Fruit fly (Drosophila melanogaster) whole organism, embryonic: ENCODE measurements around the gene Sec15.
A peak's percentile ranks its signal among the peaks of the same experiment; 100 is the strongest.

Source experiments
- Bteb2 ChIP-seq: fragments of 200-800 bp; sonication (Bioruptor generic); optimal IDR thresholded peaks from 2 replicates; lab custom pipeline; 2016; ENCODE audit warnings: missing biosample characterization, missing genetic modification characterization
- CG10654 ChIP-seq: fragments of 200-800 bp; sonication (Bioruptor generic); optimal IDR thresholded peaks from 2 replicates; lab custom pipeline; 2016; ENCODE audit warnings: missing biosample characterization, missing genetic modification characterization
- CG11695 ChIP-seq: fragments of 200-800 bp; sonication (Bioruptor generic); IDR thresholded peaks from 3 replicates; pipeline ENCODE4 v1.3.6; 2022; ENCODE audit warnings: missing biosample characterization, missing genetic modification characterization
- CG11723 ChIP-seq: fragments of 200-800 bp; sonication (Bioruptor generic); optimal IDR thresholded peaks from 2 replicates; lab custom pipeline; 2017; ENCODE audit warnings: missing biosample characterization, mild to moderate bottlenecking, missing genetic modification characterization
- CG12769 ChIP-seq: fragments of 200-800 bp; sonication (Bioruptor generic); optimal IDR thresholded peaks from 2 replicates; lab custom pipeline; 2019; ENCODE audit warnings: missing biosample characterization, mild to moderate bottlenecking, missing genetic modification characterization, moderate library complexity
- CG14667 ChIP-seq: fragments of 200-800 bp; sonication (Bioruptor generic); IDR thresholded peaks from 2 replicates; pipeline ENCODE4 v1.3.6; 2022; ENCODE audit warnings: missing biosample characterization, missing genetic modification characterization
- CG15073 ChIP-seq: fragments of 200-800 bp; sonication (Bioruptor generic); optimal IDR thresholded peaks from 2 replicates; lab custom pipeline; 2016; ENCODE audit warnings: missing biosample characterization, missing genetic modification characterization
- CG16815 ChIP-seq: fragments of 200-800 bp; sonication (Bioruptor generic); optimal IDR thresholded peaks from 3 replicates; lab custom pipeline; 2017; ENCODE audit warnings: missing biosample characterization, mild to moderate bottlenecking, missing genetic modification characterization
- CG17186 ChIP-seq: fragments of 200-800 bp; sonication (Bioruptor generic); optimal IDR thresholded peaks from 3 replicates; lab custom pipeline; 2017; ENCODE audit warnings: missing biosample characterization, missing genetic modification reagents, missing genetic modification characterization
- CG17328 ChIP-seq: fragments of 200-800 bp; sonication (Bioruptor generic); IDR thresholded peaks from 2 replicates; pipeline ENCODE4 v1.3.6; 2022; ENCODE audit warnings: missing biosample characterization, missing genetic modification characterization
- CG2712 ChIP-seq: fragments of 200-800 bp; optimal IDR thresholded peaks from 3 replicates; lab custom pipeline; 2019; ENCODE audit warnings: missing biosample characterization, mild to moderate bottlenecking, missing genetic modification characterization, moderate library complexity
- CG3995 ChIP-seq: fragments of 200-800 bp; sonication (Bioruptor generic); optimal IDR thresholded peaks from 3 replicates; lab custom pipeline; 2016; ENCODE audit warnings: missing biosample characterization, missing genetic modification characterization
- CG4404 ChIP-seq: fragments of 200-800 bp; sonication (Bioruptor generic); IDR thresholded peaks from 2 replicates; pipeline ENCODE4 v1.3.6; 2022; ENCODE audit warnings: missing biosample characterization, missing genetic modification characterization
- CG6272 ChIP-seq: fragments of 200-800 bp; sonication (Bioruptor generic); IDR thresholded peaks from 2 replicates; pipeline ENCODE4 v1.3.6; 2022; ENCODE audit warnings: missing biosample characterization, missing genetic modification characterization
- CG6689 ChIP-seq: fragments of 200-800 bp; sonication (Bioruptor generic); IDR thresholded peaks from 2 replicates; pipeline ENCODE4 v1.3.6; 2022; ENCODE audit warnings: missing biosample characterization, missing genetic modification characterization
- CG7556 ChIP-seq: fragments of 200-800 bp; sonication (Bioruptor generic); optimal IDR thresholded peaks from 2 replicates; lab custom pipeline; 2017; ENCODE audit warnings: missing biosample characterization, mild to moderate bottlenecking, missing genetic modification characterization
- CG8359 ChIP-seq: fragments of 200-800 bp; sonication (Bioruptor generic); optimal IDR thresholded peaks from 2 replicates; lab custom pipeline; 2017; ENCODE audit warnings: missing biosample characterization, mild to moderate bottlenecking, missing genetic modification characterization, borderline replicate concordance
- CG9727 ChIP-seq: fragments of 200-800 bp; sonication (Bioruptor generic); optimal IDR thresholded peaks from 3 replicates; lab custom pipeline; 2017; ENCODE audit warnings: missing biosample characterization, mild to moderate bottlenecking, missing genetic modification characterization
- Dip2 ChIP-seq: fragments of 200-800 bp; sonication (Bioruptor generic); IDR thresholded peaks from 2 replicates; pipeline ENCODE4 v1.3.6; 2022; ENCODE audit warnings: missing biosample characterization, missing genetic modification characterization
- ERR ChIP-seq: fragments of 200-800 bp; sonication (Bioruptor generic); optimal IDR thresholded peaks from 2 replicates; lab custom pipeline; 2016; ENCODE audit warnings: missing biosample characterization, missing genetic modification characterization
- HHEX ChIP-seq: fragments of 200-800 bp; sonication (Bioruptor generic); optimal IDR thresholded peaks from 3 replicates; lab custom pipeline; 2017; ENCODE audit warnings: missing biosample characterization, mild to moderate bottlenecking, missing genetic modification characterization, missing genetic modification reagents
- HLH54F ChIP-seq: fragments of 200-800 bp; sonication (Bioruptor generic); optimal IDR thresholded peaks from 3 replicates; lab custom pipeline; 2016; ENCODE audit warnings: missing biosample characterization, missing genetic modification characterization
- Max ChIP-seq: fragments of 200-800 bp; sonication (Bioruptor generic); optimal IDR thresholded peaks from 2 replicates; lab custom pipeline; 2016; ENCODE audit warnings: missing biosample characterization, mild to moderate bottlenecking, missing genetic modification characterization
- Med ChIP-seq: fragments of 200-800 bp; sonication (Bioruptor generic); peaks from one replicate; lab custom pipeline; 2016; ENCODE audit warnings: missing biosample characterization, missing genetic modification characterization, mild to moderate bottlenecking, inconsistent platforms, moderate library complexity
- Nf-YA ChIP-seq: fragments of 200-800 bp; sonication (Bioruptor generic); IDR thresholded peaks from 2 replicates; pipeline ENCODE4 v1.3.6; 2022; ENCODE audit warnings: missing biosample characterization, missing genetic modification characterization
- Oaz ChIP-seq: fragments of 200-800 bp; sonication (Bioruptor generic); IDR thresholded peaks from 2 replicates; pipeline ENCODE4 v1.3.6; 2022; ENCODE audit warnings: missing biosample characterization, missing genetic modification characterization
- Side ChIP-seq: fragments of 200-800 bp; sonication (Bioruptor generic); optimal IDR thresholded peaks from 2 replicates; lab custom pipeline; 2016; ENCODE audit warnings: missing biosample characterization, missing genetic modification characterization
- Spps ChIP-seq: fragments of 200-800 bp; sonication (Bioruptor generic); optimal IDR thresholded peaks from 2 replicates; lab custom pipeline; 2018; ENCODE audit warnings: missing biosample characterization, mild to moderate bottlenecking, missing genetic modification characterization
- ac ChIP-seq: fragments of 200-800 bp; sonication (Bioruptor generic); optimal IDR thresholded peaks from 3 replicates; lab custom pipeline; 2017; ENCODE audit warnings: missing biosample characterization, mild to moderate bottlenecking, missing genetic modification characterization
- ap ChIP-seq: fragments of 200-800 bp; sonication (Bioruptor generic); IDR thresholded peaks from 2 replicates; pipeline ENCODE4 v1.3.6; 2022; ENCODE audit warnings: missing biosample characterization, missing genetic modification characterization
- ara ChIP-seq: fragments of 200-800 bp; sonication (Bioruptor generic); IDR thresholded peaks from 2 replicates; pipeline ENCODE4 v1.3.6; 2022; ENCODE audit warnings: missing biosample characterization, missing genetic modification characterization
- cas ChIP-seq: fragments of 200-800 bp; sonication (Bioruptor generic); IDR thresholded peaks from 2 replicates; pipeline ENCODE4 v1.3.6; 2022; ENCODE audit warnings: missing biosample characterization, missing genetic modification characterization
- ci ChIP-seq: fragments of 200-800 bp; sonication (Bioruptor generic); IDR thresholded peaks from 3 replicates; pipeline ENCODE4 v1.3.6; 2022; ENCODE audit warnings: missing biosample characterization, missing genetic modification characterization
- dm ChIP-seq: fragments of 200-800 bp; sonication (Bioruptor generic); optimal IDR thresholded peaks from 3 replicates; lab custom pipeline; 2016; ENCODE audit warnings: missing biosample characterization, missing genetic modification characterization
- en ChIP-seq: fragments of 200-800 bp; sonication (Bioruptor generic); optimal IDR thresholded peaks from 2 replicates; lab custom pipeline; 2016; ENCODE audit warnings: missing biosample characterization, missing genetic modification characterization
- fd64A ChIP-seq: fragments of 200-800 bp; sonication (Bioruptor generic); optimal IDR thresholded peaks from 3 replicates; lab custom pipeline; 2018; ENCODE audit warnings: missing biosample characterization, mild to moderate bottlenecking, missing genetic modification characterization
- ftz-f1 ChIP-seq: fragments of 200-800 bp; sonication (Bioruptor generic); optimal IDR thresholded peaks from 2 replicates; lab custom pipeline; 2016; ENCODE audit warnings: missing biosample characterization, missing genetic modification characterization
- gce ChIP-seq: fragments of 200-800 bp; sonication (Bioruptor generic); IDR thresholded peaks from 3 replicates; pipeline ENCODE4 v1.3.6; 2022; ENCODE audit warnings: missing biosample characterization, missing genetic modification characterization
- gem ChIP-seq: fragments of 200-800 bp; sonication (Bioruptor generic); optimal IDR thresholded peaks from 2 replicates; lab custom pipeline; 2019; ENCODE audit warnings: missing biosample characterization, mild to moderate bottlenecking, missing genetic modification characterization, moderate library complexity
- gro ChIP-seq: fragments of 200-800 bp; sonication (Bioruptor generic); optimal IDR thresholded peaks from 2 replicates; lab custom pipeline; 2016; ENCODE audit warnings: missing biosample characterization, missing genetic modification characterization
- her ChIP-seq: fragments of 200-800 bp; sonication (Bioruptor generic); optimal IDR thresholded peaks from 2 replicates; lab custom pipeline; 2016; ENCODE audit warnings: missing biosample characterization, missing genetic modification characterization
- hth ChIP-seq: fragments of >200 bp; optimal IDR thresholded peaks from 2 replicates; lab custom pipeline; 2017; ENCODE audit warnings: inconsistent platforms
- maf-S ChIP-seq: fragments of 200-800 bp; sonication (Bioruptor generic); optimal IDR thresholded peaks from 2 replicates; lab custom pipeline; 2016; ENCODE audit warnings: missing biosample characterization, missing genetic modification characterization
- mld ChIP-seq: fragments of 200-800 bp; sonication (Bioruptor generic); IDR thresholded peaks from 3 replicates; pipeline ENCODE4 v1.3.6; 2022; ENCODE audit warnings: missing biosample characterization, missing genetic modification characterization; ENCODE audit not compliant: partially characterized antibody
- nmo ChIP-seq: fragments of 200-800 bp; sonication (Bioruptor generic); optimal IDR thresholded peaks from 2 replicates; lab custom pipeline; 2018; ENCODE audit warnings: missing biosample characterization, mild to moderate bottlenecking, missing genetic modification characterization, moderate library complexity
- peb ChIP-seq: fragments of 200-800 bp; sonication (Bioruptor generic); IDR thresholded peaks from 2 replicates; pipeline ENCODE4 v1.3.6; 2022; ENCODE audit warnings: missing biosample characterization, missing genetic modification characterization
- pita ChIP-seq: fragments of 200-800 bp; sonication (Bioruptor generic); optimal IDR thresholded peaks from 2 replicates; lab custom pipeline; 2017; ENCODE audit warnings: missing biosample characterization, mild to moderate bottlenecking, missing genetic modification characterization
- rib ChIP-seq: fragments of 200-800 bp; sonication (Bioruptor generic); IDR thresholded peaks from 2 replicates; pipeline ENCODE4 v1.3.6; 2022; ENCODE audit warnings: missing biosample characterization, missing genetic modification characterization
- tll ChIP-seq, 2 experiments: fragments of 200-800 bp in 1 of 2; fragments of >200 bp in 1 of 2; sonication (Bioruptor generic) in 1 of 2; optimal IDR thresholded peaks; 2 replicates each; lab custom pipeline; 2017 to 2019; ENCODE audit warnings: missing biosample characterization in 2 of 2, missing genetic modification characterization in 2 of 2, mild to moderate bottlenecking in 1 of 2, moderate library complexity in 1 of 2
- trh ChIP-seq: fragments of 200-800 bp; sonication (Bioruptor generic); optimal IDR thresholded peaks from 2 replicates; lab custom pipeline; 2016; ENCODE audit warnings: missing biosample characterization, missing genetic modification characterization

The Sec15 gene

dm6 chr3R:21151090-21151870 lies 43.5 kb upstream of the Sec15 start (continued):
- TF ChIP-seq Med (GFP tag; lab: Kevin White, UChicago) (peak; percentile 90), mld (GFP tag; lab: Robert Waterston, UW) (no peak), CG2712 (tag; lab: Kevin White, UChicago) (peak; percentile 68), her (GFP tag; lab: Kevin White, UChicago) (no peak), ci (peak; percentile 56; the same call in 1 of the 3 replicates), CG7556 (GFP tag; lab: Kevin White, UChicago) (peak; percentile 49), Bteb2 (GFP tag; lab: Kevin White, UChicago) (peak; percentile 45), trh (GFP tag; lab: Kevin White, UChicago) (no peak), CG12769 (tag; lab: Kevin White, UChicago) (peak; percentile 75), CG6272 (GFP tag; lab: Robert Waterston, UW) (no peak), CG6689 (GFP tag; lab: Robert Waterston, UW) (peak; percentile 53; the same call in 1 of the 2 replicates), CG11723 (GFP tag; lab: Kevin White, UChicago) (no peak), HHEX (peak; percentile 61), maf-S (peak; percentile 2), Oaz (GFP tag; lab: Robert Waterston, UW) (no peak), nmo (GFP tag; lab: Kevin White, UChicago) (peak; percentile 12), CG3995 (GFP tag; lab: Kevin White, UChicago) (no peak), Side (GFP tag; lab: Kevin White, UChicago) (no peak), CG11695 (GFP tag; lab: Robert Waterston, UW) (peak; percentile 67), ERR (no peak), rib (GFP tag; lab: Robert Waterston, UW) (peak; percentile 41; the same call in 1 of the 2 replicates), ara (peak; percentile 41; the same call in 1 of the 2 replicates), CG14667 (GFP tag; lab: Robert Waterston, UW) (0 out of 2 replicates have a peak, but pooled peaks have one; percentile 8), CG4404 (GFP tag; lab: Robert Waterston, UW) (no peak), tll (GFP tag; optimal IDR thresholded peaks at IDR 0.05; lab: Kevin White, UChicago) (no peak), pita (GFP tag; lab: Kevin White, UChicago) (no peak), cas (GFP tag; lab: Robert Waterston, UW) (0 out of 2 replicates have a peak, but pooled peaks have one; percentile 39), dm (GFP tag; lab: Kevin White, UChicago) (no peak), peb (no peak), Spps (tag; lab: Kevin White, UChicago) (no peak), en (GFP tag; lab: Kevin White, UChicago) (no peak), CG8359 (GFP tag; lab: Kevin White, UChicago) (no peak), ap (GFP tag; lab: Robert Waterston, UW) (peak; percentile 44; the same call in 1 of the 2 replicates), ac (GFP tag; lab: Kevin White, UChicago) (no peak), Dip2 (GFP tag; lab: Robert Waterston, UW) (no peak), gem (tag; lab: Kevin White, UChicago) (peak; percentile 72), Nf-YA (GFP tag; lab: Robert Waterston, UW) (no peak), CG15073 (GFP tag; lab: Kevin White, UChicago) (no peak), CG17328 (GFP tag; lab: Robert Waterston, UW) (peak; percentile 66), CG17186 (no peak), CG16815 (peak; percentile 8), Max (GFP tag; lab: Kevin White, UChicago) (peak; percentile 23), hth (lab: Kevin White, UChicago) (no peak), ftz-f1 (GFP tag; lab: Kevin White, UChicago) (no peak), CG10654 (GFP tag; lab: Kevin White, UChicago) (peak; percentile 20), fd64A (GFP tag; lab: Kevin White, UChicago) (no peak), HLH54F (GFP tag; lab: Kevin White, UChicago) (peak; percentile 25), gro (GFP tag; lab: Kevin White, UChicago) (peak; percentile 59), gce (GFP tag; lab: Robert Waterston, UW) (no peak; the same call in 2 of the 3 replicates), CG9727 (GFP tag; lab: Kevin White, UChicago) (peak; percentile 65)
